Worm (Caenorhabditis elegans): ENCODE measurements around the gene B0491.6.
A peak's percentile ranks its signal among the peaks of the same experiment; 100 is the strongest.

ce11 chrII:11376598-11377108, 28.5 kb upstream of the B0491.6 start:
- TF ChIP-seq nhr-90 (tag; optimal IDR thresholded peaks at IDR 0.05) (peak; percentile 70), Y56A3A.18 (GFP tag; IDR thresholded peaks at IDR 0.05) (peak; percentile 87; the same call in 1 of the 2 replicates), Y67H2A.10 (GFP tag; conservative IDR thresholded peaks at IDR 0.05) (peak; percentile 39), hmg-1.2 (GFP tag; IDR thresholded peaks at IDR 0.05) (peak; percentile 85), ceh-91 (GFP tag; IDR thresholded peaks at IDR 0.05) (peak; percentile 86), mxl-1 (tag; optimal IDR thresholded peaks at IDR 0.05) (peak; percentile 22), F33H1.4 (GFP tag; IDR thresholded peaks at IDR 0.05) (peak; percentile 74), nhr-27 (tag; optimal IDR thresholded peaks at IDR 0.05) (no peak), ama-1 (optimal IDR thresholded peaks at IDR 0.05) (peak; percentile 93), ama-1 (GFP tag; optimal IDR thresholded peaks at IDR 0.05) (no peak)

All from whole organism, young adult.